Fruit fly (Drosophila melanogaster): ENCODE measurements around the gene alphaTub85E.

alphaTub85E gene

DNA sequence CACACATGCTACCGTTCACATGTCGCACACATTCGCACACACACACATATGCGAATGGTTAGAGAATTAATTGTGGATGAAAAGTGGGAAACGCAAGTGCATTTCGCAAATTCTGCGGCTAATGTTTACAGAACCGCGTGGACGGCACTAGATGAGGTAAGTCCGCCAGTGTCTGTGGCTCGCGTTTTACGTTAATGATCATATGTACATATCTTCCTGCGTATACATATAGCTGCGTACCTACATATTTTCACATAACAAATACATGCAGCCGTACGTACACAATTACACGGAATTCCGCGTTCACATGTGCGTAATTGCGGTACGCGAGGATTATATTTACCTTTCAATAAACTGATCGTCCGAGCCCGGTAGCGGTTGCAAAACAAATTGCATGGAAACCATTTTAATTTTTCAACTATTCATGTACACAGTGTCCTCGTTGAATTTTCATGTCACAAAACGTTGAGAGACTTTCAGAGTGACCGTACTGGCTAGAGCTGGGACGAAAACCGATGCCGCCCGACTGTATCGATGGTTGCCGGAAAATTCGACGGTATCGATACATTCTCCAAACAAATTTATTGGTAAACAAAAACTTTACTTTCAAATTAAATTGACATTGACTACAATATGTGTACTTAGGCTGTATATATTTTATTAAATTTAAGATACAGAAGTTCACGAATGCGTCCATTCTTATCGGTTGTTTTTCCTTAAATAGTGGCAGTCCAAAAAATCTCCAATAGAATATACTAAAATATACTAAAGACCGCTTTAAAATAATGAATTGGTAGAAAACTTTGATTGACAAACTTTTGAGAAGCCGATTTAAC is 7.7 kb downstream of the alphaTub85E start, which contains the start of gene hyd (continued):
- TF ChIP-seq YL-1 (GFP tag; optimal IDR thresholded peaks at IDR 0.05) (peak; percentile 76), CG30020 (tag; optimal IDR thresholded peaks at IDR 0.05) (peak; percentile 51), unc-4 (GFP tag; IDR thresholded peaks at IDR 0.05; ENCODE audit: partially characterized antibody) (peak; percentile 81), CG9932 (GFP tag; IDR thresholded peaks at IDR 0.05) (peak; percentile 45), Aef1 (GFP tag; IDR thresholded peaks at IDR 0.05) (no peak), Hr39 (optimal IDR thresholded peaks at IDR 0.05) (no peak), phol (tag; optimal IDR thresholded peaks at IDR 0.05) (peak; percentile 42), shn (GFP tag; optimal IDR thresholded peaks at IDR 0.05) (no peak), Lhr (GFP tag; optimal IDR thresholded peaks at IDR 0.05) (peak; percentile 54), CG14710 (tag; optimal IDR thresholded peaks at IDR 0.05) (peak; percentile 63), CG43689 (GFP tag; IDR thresholded peaks at IDR 0.05) (no peak), CG11695 (GFP tag; IDR thresholded peaks at IDR 0.05) (no peak), seq (GFP tag; IDR thresholded peaks at IDR 0.05) (no peak), fd102C (GFP tag; optimal IDR thresholded peaks at IDR 0.05) (no peak), CG8944 (GFP tag; optimal IDR thresholded peaks at IDR 0.05) (no peak), fd3F (GFP tag; optimal IDR thresholded peaks at IDR 0.05) (no peak), z (GFP tag; IDR thresholded peaks at IDR 0.05) (no peak), slou (GFP tag; optimal IDR thresholded peaks at IDR 0.05) (no peak), CG4424 (GFP tag; optimal IDR thresholded peaks at IDR 0.05) (peak; percentile 2), CG10274 (GFP tag; optimal IDR thresholded peaks at IDR 0.05) (no peak), CTCF (GFP tag; optimal IDR thresholded peaks at IDR 0.05) (peak; percentile 34), grn (GFP tag; optimal IDR thresholded peaks at IDR 0.05) (no peak), CG34422 (GFP tag; IDR thresholded peaks at IDR 0.05) (peak; percentile 71; the same call in 1 of the 3 replicates), Abd-B (GFP tag; optimal IDR thresholded peaks at IDR 0.05) (no peak), ttk (GFP tag; IDR thresholded peaks at IDR 0.05) (no peak), tin (GFP tag; optimal IDR thresholded peaks at IDR 0.05) (no peak), Mes4 (GFP tag; optimal IDR thresholded peaks at IDR 0.05) (no peak), chn (GFP tag; optimal IDR thresholded peaks at IDR 0.05) (no peak), nmo (GFP tag; optimal IDR thresholded peaks at IDR 0.05) (peak; percentile 62), HLH54F (GFP tag; optimal IDR thresholded peaks at IDR 0.05) (no peak), fru (optimal IDR thresholded peaks at IDR 0.05) (no peak), CG17829 (tag; optimal IDR thresholded peaks at IDR 0.05) (peak; percentile 53), CG11504 (tag; optimal IDR thresholded peaks at IDR 0.05) (no peak), CG10979 (tag; optimal IDR thresholded peaks at IDR 0.05) (no peak), ham (GFP tag; IDR thresholded peaks at IDR 0.05) (no peak), B-H1 (GFP tag; IDR thresholded peaks at IDR 0.05) (no peak), jing (GFP tag; optimal IDR thresholded peaks at IDR 0.05) (no peak), Doc3 (GFP tag; IDR thresholded peaks at IDR 0.05; ENCODE audit: partially characterized antibody) (peak; percentile 78; the same call in 2 of the 3 replicates), D19B (GFP tag; optimal IDR thresholded peaks at IDR 0.05) (no peak), inv (GFP tag; IDR thresholded peaks at IDR 0.05; ENCODE audit: partially characterized antibody) (peak; percentile 79), wek (GFP tag; optimal IDR thresholded peaks at IDR 0.05) (no peak), jigr1 (GFP tag; IDR thresholded peaks at IDR 0.05) (no peak), zf30C (GFP tag; optimal IDR thresholded peaks at IDR 0.05) (no peak), ci (GFP tag; IDR thresholded peaks at IDR 0.05) (no peak), Fer1 (GFP tag; optimal IDR thresholded peaks at IDR 0.05) (peak; percentile 13), tll (GFP tag; optimal IDR thresholded peaks at IDR 0.05) (no peak), CG12391 (tag; optimal IDR thresholded peaks at IDR 0.05) (no peak), Chrac-16 (GFP tag; optimal IDR thresholded peaks at IDR 0.05) (no peak), gcm2 (GFP tag; optimal IDR thresholded peaks at IDR 0.05) (no peak), dm (GFP tag; optimal IDR thresholded peaks at IDR 0.05) (peak; percentile 15), B-H2 (GFP tag; optimal IDR thresholded peaks at IDR 0.05) (no peak)

Data from whole organism, embryonic.